Worm (Caenorhabditis elegans): Measurements from ENCODE around the gene B0252.1.

Gene B0252.1

DNA sequence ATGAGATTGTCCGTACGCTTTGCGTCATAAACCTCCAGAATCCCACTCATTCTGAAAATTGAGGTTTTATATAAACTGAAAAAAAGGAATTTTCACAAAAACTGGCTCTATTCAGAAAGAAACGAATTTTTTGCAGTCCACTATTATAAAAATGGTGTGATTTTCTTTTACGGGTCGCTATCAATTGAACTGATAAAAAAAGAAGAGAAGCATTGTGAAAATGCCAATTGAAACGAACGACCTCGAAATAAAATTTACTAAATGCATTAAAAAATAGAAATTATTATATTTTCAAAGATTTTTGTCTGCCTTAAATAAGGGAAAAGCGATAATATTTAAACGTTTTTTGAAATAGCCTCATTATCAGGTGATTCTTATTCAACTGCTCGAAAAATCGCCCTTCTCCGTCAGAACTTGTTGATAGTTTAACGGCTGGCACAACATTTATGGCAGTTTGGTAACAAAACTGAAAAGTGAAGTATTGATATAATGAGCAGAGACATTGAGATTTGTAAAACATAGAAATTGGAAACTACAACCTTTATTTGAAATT lies 52.8 kb downstream of the B0252.1 start, which contains the start of gene art-1:
Gene art-1 (minus strand): TSS at position 51 of the 553 bp plus-strand sequence.
- TF ChIP-seq ceh-28 (tag; optimal IDR thresholded peaks at IDR 0.05) (no peak), fos-1 (tag; optimal IDR thresholded peaks at IDR 0.05) (no peak), elt-2 (tag; optimal IDR thresholded peaks at IDR 0.05) (peak; percentile 47), sea-2 (GFP tag; optimal IDR thresholded peaks at IDR 0.05) (no peak), pqm-1 (tag; optimal IDR thresholded peaks at IDR 0.05) (no peak), jun-1 (tag; optimal IDR thresholded peaks at IDR 0.05) (no peak), ama-1 (optimal IDR thresholded peaks at IDR 0.05) (peak; percentile 2), nhr-67 (tag; optimal IDR thresholded peaks at IDR 0.05) (no peak), egl-27 (tag; optimal IDR thresholded peaks at IDR 0.05) (no peak), egl-5 (tag; optimal IDR thresholded peaks at IDR 0.05) (no peak), unc-62 (GFP tag; optimal IDR thresholded peaks at IDR 0.05) (no peak), nhr-25 (tag; optimal IDR thresholded peaks at IDR 0.05) (no peak), ceh-16 (tag; optimal IDR thresholded peaks at IDR 0.05) (no peak), nhr-23 (tag; optimal IDR thresholded peaks at IDR 0.05) (no peak), fkh-10 (GFP tag; optimal IDR thresholded peaks at IDR 0.05) (no peak), pha-4 (tag; optimal IDR thresholded peaks at IDR 0.05) (peak; percentile 31), elt-1 (tag; optimal IDR thresholded peaks at IDR 0.05) (no peak), skn-1 (tag; optimal IDR thresholded peaks at IDR 0.05) (no peak), elt-3 (tag; optimal IDR thresholded peaks at IDR 0.05) (no peak), nhr-11 (tag; optimal IDR thresholded peaks at IDR 0.05) (no peak), zag-1 (tag; optimal IDR thresholded peaks at IDR 0.05) (no peak)
